Worm (Caenorhabditis elegans) whole organism, early embryonic: ENCODE data around the gene rha-1.

Source experiments
- aly-1 ChIP-seq: sonication (generic microtip); optimal IDR thresholded peaks from 2 replicates; lab custom pipeline; 2016; ENCODE audit warnings: missing genetic modification characterization, missing compliant biosample characterization
- ama-1 ChIP-seq: fragments of 150-350 bp; optimal IDR thresholded peaks from 2 replicates; lab custom pipeline; 2014
- flt-1 ChIP-seq: fragments of 200-800 bp; sonication (Bioruptor generic); IDR thresholded peaks from 2 replicates; pipeline ENCODE4 v1.3.6; 2022; ENCODE audit warnings: missing genetic modification characterization, missing compliant biosample characterization

DNA sequence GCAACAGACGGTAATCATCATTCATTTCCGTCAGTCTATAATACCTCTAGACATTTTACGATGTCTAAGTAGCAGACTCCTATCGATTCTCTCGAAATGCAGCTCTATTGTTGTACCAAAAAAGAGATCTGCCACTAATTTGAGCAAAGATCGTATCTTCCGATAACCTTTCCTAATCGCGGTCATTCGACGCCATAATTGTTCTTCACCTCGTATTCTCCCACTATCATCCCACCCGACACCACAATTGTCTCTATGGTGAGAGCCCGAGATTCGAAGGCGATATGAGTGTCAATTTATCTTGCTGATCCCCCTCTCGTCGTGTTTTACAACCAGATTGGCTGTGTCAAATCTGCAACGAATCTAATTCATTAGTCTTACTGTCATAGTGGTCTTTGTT is 11.9 kb upstream of the rha-1 start:
- TF ChIP-seq ama-1 (lab: Kevin White, UChicago), result no peak
- TF ChIP-seq aly-1 (tag; lab: Kevin White, UChicago), result no peak
- no peak for TF ChIP-seq flt-1
